Worm (Caenorhabditis elegans) whole organism, young adult: ENCODE results near the gene cpn-2.

Experiments used
- B0336.3 ChIP-seq: fragments of 200-800 bp; sonication (Bioruptor generic); IDR thresholded peaks from 2 replicates; pipeline ENCODE4 v1.3.6; 2022; ENCODE audit warnings: missing genetic modification characterization, missing compliant biosample characterization
- dpl-1 ChIP-seq: fragments of 150-350 bp; optimal IDR thresholded peaks from 2 replicates; lab custom pipeline; 2014; ENCODE audit warnings: missing biosample characterization, missing genetic modification reagents, missing genetic modification characterization

DNA sequence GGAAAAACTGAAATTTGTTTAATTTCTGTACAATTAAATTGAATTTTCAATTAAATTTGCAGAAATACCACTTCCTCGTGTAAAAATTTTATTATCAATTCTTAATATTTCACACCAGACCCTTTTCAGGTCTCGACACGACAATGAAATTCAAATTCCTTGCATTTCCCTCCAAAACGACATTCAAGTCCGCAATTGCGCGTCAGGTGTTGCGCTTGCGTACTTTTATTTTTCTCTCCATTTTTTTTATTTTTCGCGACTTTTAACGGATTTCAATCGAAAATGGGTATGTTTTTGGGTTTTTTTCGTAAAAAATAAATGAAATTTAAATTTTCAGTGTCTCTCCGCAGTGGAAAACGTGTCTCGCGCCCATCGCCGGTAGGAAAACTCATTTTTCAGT lies 48.4 kb downstream of the cpn-2 start, which contains the start of gene C03H5.3:
- TF ChIP-seq B0336.3 (GFP tag; lab: Robert Waterston, UW), result no peak
- peak; percentile 64 for TF ChIP-seq dpl-1
